Fruit fly (Drosophila melanogaster): ENCODE data around the gene Zwilch.

Zwilch gene

dm6 chr3R:31247281-31247995 lies 34.3 kb upstream of the Zwilch start:
- TF ChIP-seq Dfd (GFP tag; optimal IDR thresholded peaks at IDR 0.05) = no peak
- TF ChIP-seq brk (GFP tag; optimal IDR thresholded peaks at IDR 0.05) = no peak
- peak; percentile 21 for TF ChIP-seq sv (GFP tag; optimal IDR thresholded peaks at IDR 0.05)
- TF ChIP-seq Hnf4 (GFP tag; optimal IDR thresholded peaks at IDR 0.05) = no peak
- TF ChIP-seq foxo (GFP tag; optimal IDR thresholded peaks at IDR 0.05) = peak in 1 of 2 experiments; percentile 15
- TF ChIP-seq Myc (optimal IDR thresholded peaks at IDR 0.05) = no peak
- TF ChIP-seq fru (GFP tag; optimal IDR thresholded peaks at IDR 0.05) = peak; percentile 37
- TF ChIP-seq N (GFP tag; optimal IDR thresholded peaks at IDR 0.05) = no peak
- no peak for TF ChIP-seq tai (GFP tag; optimal IDR thresholded peaks at IDR 0.05)
- TF ChIP-seq usp (GFP tag; optimal IDR thresholded peaks at IDR 0.05) = no peak
- TF ChIP-seq dl (GFP tag; optimal IDR thresholded peaks at IDR 0.05; ENCODE audit: insufficient read depth in 1 of 2, partially characterized antibody in 2 of 2) = no peak
- TF ChIP-seq Abd-B (GFP tag; optimal IDR thresholded peaks at IDR 0.05) = no peak
- no peak for TF ChIP-seq GATAd (GFP tag; optimal IDR thresholded peaks at IDR 0.05)
- no peak for TF ChIP-seq CG32264 (GFP tag; optimal IDR thresholded peaks at IDR 0.05)
- TF ChIP-seq CrebA (GFP tag; optimal IDR thresholded peaks at IDR 0.05; ENCODE audit: borderline replicate concordance) = no peak
- no peak for TF ChIP-seq br (GFP tag; optimal IDR thresholded peaks at IDR 0.05)
- no peak for TF ChIP-seq OdsH (GFP tag; optimal IDR thresholded peaks at IDR 0.05)
- TF ChIP-seq dsf (GFP tag; optimal IDR thresholded peaks at IDR 0.05; ENCODE audit: borderline replicate concordance) = no peak
- TF ChIP-seq ey (GFP tag; optimal IDR thresholded peaks at IDR 0.05) = no peak
- no peak for TF ChIP-seq Rel (GFP tag; optimal IDR thresholded peaks at IDR 0.05)
- no peak for TF ChIP-seq Rel (tag; optimal IDR thresholded peaks at IDR 0.05)
- TF ChIP-seq lola (GFP tag; optimal IDR thresholded peaks at IDR 0.05) = no peak
- TF ChIP-seq Vsx2 (GFP tag; optimal IDR thresholded peaks at IDR 0.05; ENCODE audit: partially characterized antibody) = no peak
- TF ChIP-seq psq (GFP tag; optimal IDR thresholded peaks at IDR 0.05) = no peak
- TF ChIP-seq h (GFP tag; optimal IDR thresholded peaks at IDR 0.05) = peak; percentile 13
- TF ChIP-seq jim (GFP tag; optimal IDR thresholded peaks at IDR 0.05) = no peak
- TF ChIP-seq dmrt93B (GFP tag; optimal IDR thresholded peaks at IDR 0.05) = no peak
- no peak for TF ChIP-seq Dif (GFP tag; optimal IDR thresholded peaks at IDR 0.05; ENCODE audit: partially characterized antibody)
- no peak for TF ChIP-seq Jra (GFP tag; optimal IDR thresholded peaks at IDR 0.05)
- no peak for TF ChIP-seq woc (GFP tag; optimal IDR thresholded peaks at IDR 0.05)
- TF ChIP-seq HLH106 (tag; optimal IDR thresholded peaks at IDR 0.05) = peak; percentile 29
- TF ChIP-seq sage (GFP tag; optimal IDR thresholded peaks at IDR 0.05) = no peak
- no peak for TF ChIP-seq CG9705 (GFP tag; optimal IDR thresholded peaks at IDR 0.05)
- TF ChIP-seq Mio (GFP tag; optimal IDR thresholded peaks at IDR 0.05) = no peak
- no peak for TF ChIP-seq rgr (GFP tag; optimal IDR thresholded peaks at IDR 0.05)
- no peak for TF ChIP-seq Sp1 (GFP tag; optimal IDR thresholded peaks at IDR 0.05)

dm6 chr3R:31245785-31246184 lies 32.6 kb upstream of the Zwilch start:
- TF ChIP-seq h (GFP tag; optimal IDR thresholded peaks at IDR 0.05) (no peak), Rel (GFP tag; optimal IDR thresholded peaks at IDR 0.05) (no peak), Rel (tag; optimal IDR thresholded peaks at IDR 0.05) (no peak), OdsH (GFP tag; optimal IDR thresholded peaks at IDR 0.05) (no peak), ey (GFP tag; optimal IDR thresholded peaks at IDR 0.05) (no peak), pan (optimal IDR thresholded peaks at IDR 0.05) (no peak)

DNA sequence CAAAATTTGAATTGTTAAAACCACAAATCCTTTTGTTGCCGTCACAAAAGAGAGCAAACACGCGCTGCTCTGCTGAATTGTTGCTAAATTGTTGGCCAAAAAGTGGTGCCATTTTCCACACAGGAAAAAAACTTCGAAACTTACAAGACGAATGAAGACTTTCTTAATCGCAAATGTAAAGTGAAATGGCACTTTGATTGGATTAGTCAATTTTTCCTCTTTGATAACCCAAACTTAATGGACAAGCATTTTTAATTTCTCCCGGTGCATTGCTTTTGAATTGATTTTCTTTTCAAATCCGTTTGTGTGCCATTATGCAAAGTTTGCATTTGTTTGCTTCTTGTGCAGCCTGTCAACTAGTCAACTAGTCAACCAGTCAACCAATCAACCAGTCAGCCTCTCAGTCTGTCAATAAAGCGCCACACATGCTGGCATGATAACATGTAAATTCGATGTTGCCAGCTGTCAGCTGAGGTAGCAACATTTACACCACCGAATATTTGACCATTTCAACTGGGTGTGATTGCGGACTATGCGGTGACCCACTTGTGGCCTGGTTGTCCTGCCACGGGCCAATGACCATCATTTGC lies 30.0 kb upstream of the Zwilch start:
- TF ChIP-seq br (GFP tag; optimal IDR thresholded peaks at IDR 0.05) (no peak), rgr (GFP tag; optimal IDR thresholded peaks at IDR 0.05) (no peak)

All from whole organism, wandering third instar larva.